Worm (Caenorhabditis elegans): ENCODE data around the gene F39B3.7.
A peak's percentile ranks its signal among the peaks of the same experiment; 100 is the strongest.

F39B3.7 gene

DNA sequence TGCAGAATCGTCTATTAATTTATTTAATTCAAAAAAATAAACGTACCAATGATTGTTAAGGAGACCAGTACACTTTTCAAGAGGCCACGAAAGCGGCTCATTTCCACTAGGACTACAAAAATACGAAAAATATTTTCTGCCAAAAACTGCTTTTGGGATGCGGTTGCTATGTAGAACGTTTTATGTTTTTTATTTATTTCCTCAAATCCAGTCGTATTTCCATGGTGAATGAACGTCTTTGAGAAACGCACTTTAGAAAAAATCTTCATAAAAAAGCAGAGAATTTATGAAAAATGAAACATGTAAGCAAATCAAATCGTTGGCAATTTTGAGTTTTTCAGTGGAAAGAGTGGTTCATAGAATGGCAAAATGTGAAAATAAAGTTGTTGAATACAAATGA lies at the start of gene F39B3.7:
F39B3.7 (minus strand) TSS at position 101 of the 400 bp plus-strand sequence.
- TF ChIP-seq blmp-1 (tag; optimal IDR thresholded peaks at IDR 0.05; ENCODE audit: insufficient read depth), result no peak
- no peak for TF ChIP-seq aly-2 (tag; optimal IDR thresholded peaks at IDR 0.05)
- TF ChIP-seq crh-2 (tag; optimal IDR thresholded peaks at IDR 0.05), result no peak
- no peak for TF ChIP-seq nhr-237 (tag; optimal IDR thresholded peaks at IDR 0.05)
- no peak for TF ChIP-seq nhr-129 (tag; optimal IDR thresholded peaks at IDR 0.05)
- TF ChIP-seq sma-9 (GFP tag; optimal IDR thresholded peaks at IDR 0.05), result no peak
- TF ChIP-seq sma-9 (tag; optimal IDR thresholded peaks at IDR 0.05), result no peak
- no peak for TF ChIP-seq peb-1 (tag; optimal IDR thresholded peaks at IDR 0.05)
- TF ChIP-seq nhr-10 (tag; optimal IDR thresholded peaks at IDR 0.05), result no peak
- TF ChIP-seq lsy-2 (tag; optimal IDR thresholded peaks at IDR 0.05), result no peak
- no peak for TF ChIP-seq nhr-25 (tag; optimal IDR thresholded peaks at IDR 0.05)
- TF ChIP-seq dmd-4 (tag; optimal IDR thresholded peaks at IDR 0.05), result no peak
- no peak for TF ChIP-seq unc-62 (GFP tag; optimal IDR thresholded peaks at IDR 0.05)
- TF ChIP-seq Y55F3AM.14 (GFP tag; optimal IDR thresholded peaks at IDR 0.05), result no peak
- TF ChIP-seq ztf-11 (tag; optimal IDR thresholded peaks at IDR 0.05), result no peak
- no peak for TF ChIP-seq F13H6.1 (tag; optimal IDR thresholded peaks at IDR 0.05)
- no peak for TF ChIP-seq nhr-6 (tag; optimal IDR thresholded peaks at IDR 0.05)
- no peak for TF ChIP-seq lin-13 (GFP tag; optimal IDR thresholded peaks at IDR 0.05)
- TF ChIP-seq skn-1 (tag; optimal IDR thresholded peaks at IDR 0.05), result no peak

ce11 chrX:17614245-17614644 lies 47.0 kb upstream of the F39B3.7 start, which contains the start of gene ncs-7:
ncs-7 (plus strand) TSS chrX:17614545.
- no peak for TF ChIP-seq nhr-77 (tag; optimal IDR thresholded peaks at IDR 0.05)
- TF ChIP-seq gmeb-1 (tag; optimal IDR thresholded peaks at IDR 0.05), result no peak
- TF ChIP-seq nhr-6 (tag; optimal IDR thresholded peaks at IDR 0.05), result no peak
- no peak for TF ChIP-seq zag-1 (tag; optimal IDR thresholded peaks at IDR 0.05)
- no peak for TF ChIP-seq ztf-11 (tag; optimal IDR thresholded peaks at IDR 0.05)
- TF ChIP-seq egl-27 (tag; optimal IDR thresholded peaks at IDR 0.05), result no peak
- TF ChIP-seq elt-1 (tag; optimal IDR thresholded peaks at IDR 0.05), result no peak

ce11 chrX:17613024-17613423 lies 45.7 kb upstream of the F39B3.7 start:
- TF ChIP-seq ama-1 (optimal IDR thresholded peaks at IDR 0.05), result no peak
- no peak for TF ChIP-seq aly-2 (tag; optimal IDR thresholded peaks at IDR 0.05)
- TF ChIP-seq mdl-1 (tag; optimal IDR thresholded peaks at IDR 0.05), result no peak
- TF ChIP-seq ztf-1 (GFP tag; conservative IDR thresholded peaks at IDR 0.05), result no peak
- no peak for TF ChIP-seq ceh-82 (tag; optimal IDR thresholded peaks at IDR 0.05)
- TF ChIP-seq gmeb-1 (tag; optimal IDR thresholded peaks at IDR 0.05), result no peak
- no peak for TF ChIP-seq alr-1 (tag; optimal IDR thresholded peaks at IDR 0.05)
- TF ChIP-seq skn-1 (tag; optimal IDR thresholded peaks at IDR 0.05), result no peak
- TF ChIP-seq blmp-1 (tag; optimal IDR thresholded peaks at IDR 0.05; ENCODE audit: insufficient read depth), result no peak
- TF ChIP-seq nhr-25 (tag; optimal IDR thresholded peaks at IDR 0.05), result no peak
- no peak for TF ChIP-seq sma-3 (GFP tag; optimal IDR thresholded peaks at IDR 0.05)
- no peak for TF ChIP-seq zag-1 (tag; optimal IDR thresholded peaks at IDR 0.05)
- no peak for TF ChIP-seq lin-39 (tag; optimal IDR thresholded peaks at IDR 0.05)
- no peak for TF ChIP-seq nhr-11 (tag; optimal IDR thresholded peaks at IDR 0.05)
- no peak for TF ChIP-seq egl-27 (tag; optimal IDR thresholded peaks at IDR 0.05)
- TF ChIP-seq lin-13 (GFP tag; optimal IDR thresholded peaks at IDR 0.05), result no peak
- no peak for TF ChIP-seq elt-1 (tag; optimal IDR thresholded peaks at IDR 0.05)
- no peak for TF ChIP-seq unc-62 (GFP tag; optimal IDR thresholded peaks at IDR 0.05)
- TF ChIP-seq unc-55 (GFP tag; optimal IDR thresholded peaks at IDR 0.05), result no peak
- TF ChIP-seq dmd-4 (tag; optimal IDR thresholded peaks at IDR 0.05), result no peak

ce11 chrX:17611180-17611579 lies 43.9 kb upstream of the F39B3.7 start:
- TF ChIP-seq ztf-1 (GFP tag; conservative IDR thresholded peaks at IDR 0.05), result no peak
- no peak for TF ChIP-seq ama-1 (optimal IDR thresholded peaks at IDR 0.05)
- no peak for TF ChIP-seq ceh-82 (tag; optimal IDR thresholded peaks at IDR 0.05)
- TF ChIP-seq egl-27 (tag; optimal IDR thresholded peaks at IDR 0.05), result no peak
- TF ChIP-seq sma-9 (GFP tag; optimal IDR thresholded peaks at IDR 0.05), result peak; percentile 31
- no peak for TF ChIP-seq sma-9 (tag; optimal IDR thresholded peaks at IDR 0.05)
- TF ChIP-seq F13H6.1 (tag; optimal IDR thresholded peaks at IDR 0.05), result no peak
- no peak for TF ChIP-seq nhr-11 (tag; optimal IDR thresholded peaks at IDR 0.05)
- TF ChIP-seq unc-55 (GFP tag; optimal IDR thresholded peaks at IDR 0.05), result no peak
- TF ChIP-seq blmp-1 (tag; optimal IDR thresholded peaks at IDR 0.05; ENCODE audit: insufficient read depth), result no peak
- TF ChIP-seq aly-2 (tag; optimal IDR thresholded peaks at IDR 0.05), result no peak
- TF ChIP-seq peb-1 (tag; optimal IDR thresholded peaks at IDR 0.05), result no peak
- TF ChIP-seq crh-2 (tag; optimal IDR thresholded peaks at IDR 0.05), result no peak
- TF ChIP-seq lin-13 (GFP tag; optimal IDR thresholded peaks at IDR 0.05), result peak; percentile 3
- peak in 1 of 2 experiments; percentile 28 for TF ChIP-seq lsy-2 (tag; optimal IDR thresholded peaks at IDR 0.05)
- TF ChIP-seq gmeb-1 (tag; optimal IDR thresholded peaks at IDR 0.05), result no peak
- TF ChIP-seq sma-3 (GFP tag; optimal IDR thresholded peaks at IDR 0.05), result peak; percentile 54
- TF ChIP-seq nhr-129 (tag; optimal IDR thresholded peaks at IDR 0.05), result peak; percentile 12
- TF ChIP-seq nhr-21 (tag; optimal IDR thresholded peaks at IDR 0.05), result peak; percentile 23
- no peak for TF ChIP-seq mdl-1 (tag; optimal IDR thresholded peaks at IDR 0.05)
- TF ChIP-seq C34F6.9 (tag; optimal IDR thresholded peaks at IDR 0.05), result no peak
